Fruit fly (Drosophila melanogaster) whole organism, embryonic: ENCODE measurements around the gene gammaCOP.

Source experiments
- Atf3 ChIP-seq: fragments of 200-800 bp; sonication (Bioruptor generic); optimal IDR thresholded peaks from 3 replicates; lab custom pipeline; 2016; ENCODE audit warnings: missing biosample characterization, missing genetic modification characterization
- BEAF-32 ChIP-seq: fragments of 200-800 bp; sonication (Bioruptor generic); optimal IDR thresholded peaks from 3 replicates; lab custom pipeline; 2017; ENCODE audit warnings: missing biosample characterization, missing genetic modification characterization, mild to moderate bottlenecking, moderate library complexity, missing genetic modification reagents
- CG1233 ChIP-seq: fragments of 200-800 bp; sonication (Bioruptor generic); optimal IDR thresholded peaks from 4 replicates; lab custom pipeline; 2018; ENCODE audit warnings: missing biosample characterization, mild to moderate bottlenecking, missing genetic modification characterization
- CG12769 ChIP-seq: fragments of 200-800 bp; sonication (Bioruptor generic); optimal IDR thresholded peaks from 2 replicates; lab custom pipeline; 2019; ENCODE audit warnings: missing biosample characterization, mild to moderate bottlenecking, missing genetic modification characterization, moderate library complexity
- CG14860 ChIP-seq: fragments of 200-800 bp; sonication (Bioruptor generic); IDR thresholded peaks from 3 replicates; pipeline ENCODE4 v1.3.6; 2022; ENCODE audit warnings: missing biosample characterization, missing genetic modification characterization; ENCODE audit not compliant: partially characterized antibody
- CG1529 ChIP-seq: fragments of 200-800 bp; sonication (Bioruptor generic); optimal IDR thresholded peaks from 3 replicates; lab custom pipeline; 2018; ENCODE audit warnings: missing biosample characterization, missing genetic modification characterization
- CG15601 ChIP-seq: fragments of 200-800 bp; sonication (Bioruptor generic); optimal IDR thresholded peaks from 3 replicates; lab custom pipeline; 2019; ENCODE audit warnings: missing biosample characterization, mild to moderate bottlenecking, missing genetic modification characterization, moderate library complexity
- CG1603 ChIP-seq: fragments of 200-800 bp; sonication (Bioruptor generic); optimal IDR thresholded peaks from 2 replicates; lab custom pipeline; 2019; ENCODE audit warnings: missing biosample characterization, mild to moderate bottlenecking, missing genetic modification characterization, moderate library complexity
- CG17186 ChIP-seq: fragments of 200-800 bp; sonication (Bioruptor generic); optimal IDR thresholded peaks from 3 replicates; lab custom pipeline; 2017; ENCODE audit warnings: missing biosample characterization, missing genetic modification reagents, missing genetic modification characterization
- CG18262 ChIP-seq: fragments of 200-800 bp; optimal IDR thresholded peaks from 3 replicates; lab custom pipeline; 2019; ENCODE audit warnings: missing biosample characterization, mild to moderate bottlenecking, missing genetic modification characterization, moderate library complexity
- CG3281 ChIP-seq: fragments of 200-800 bp; sonication (Bioruptor generic); optimal IDR thresholded peaks from 3 replicates; lab custom pipeline; 2017; ENCODE audit warnings: missing biosample characterization, mild to moderate bottlenecking, missing genetic modification characterization
- CG33213 ChIP-seq: fragments of 200-800 bp; sonication (Bioruptor generic); optimal IDR thresholded peaks from 3 replicates; lab custom pipeline; 2016; ENCODE audit warnings: missing biosample characterization, missing genetic modification characterization
- CG4360 ChIP-seq: fragments of 200-800 bp; sonication (Bioruptor generic); IDR thresholded peaks from 2 replicates; pipeline ENCODE4 v1.3.6; 2022; ENCODE audit warnings: missing biosample characterization, missing genetic modification characterization
- CG4617 ChIP-seq: fragments of 200-800 bp; sonication (Bioruptor generic); optimal IDR thresholded peaks from 3 replicates; lab custom pipeline; 2016; ENCODE audit warnings: missing biosample characterization, missing genetic modification characterization, borderline replicate concordance
- CG4820 ChIP-seq: fragments of 200-800 bp; sonication (Bioruptor generic); optimal IDR thresholded peaks from 3 replicates; lab custom pipeline; 2016; ENCODE audit warnings: missing biosample characterization, missing genetic modification characterization
- CG8359 ChIP-seq: fragments of 200-800 bp; sonication (Bioruptor generic); optimal IDR thresholded peaks from 2 replicates; lab custom pipeline; 2017; ENCODE audit warnings: missing biosample characterization, mild to moderate bottlenecking, missing genetic modification characterization, borderline replicate concordance
- CHES-1-like ChIP-seq: fragments of 200-800 bp; sonication (Bioruptor generic); optimal IDR thresholded peaks from 2 replicates; lab custom pipeline; 2016; ENCODE audit warnings: missing biosample characterization, missing genetic modification characterization
- Camta ChIP-seq: fragments of 200-800 bp; sonication (Bioruptor generic); optimal IDR thresholded peaks from 2 replicates; lab custom pipeline; 2016; ENCODE audit warnings: missing biosample characterization, missing genetic modification characterization
- CkIIα-i1 ChIP-seq: fragments of 200-800 bp; sonication (Bioruptor generic); IDR thresholded peaks from 2 replicates; pipeline ENCODE4 v1.3.6; 2022; ENCODE audit warnings: missing biosample characterization, missing genetic modification characterization
- Dp ChIP-seq: fragments of 200-800 bp; sonication (Bioruptor generic); optimal IDR thresholded peaks from 2 replicates; lab custom pipeline; 2018; ENCODE audit warnings: missing biosample characterization, mild to moderate bottlenecking, missing genetic modification characterization, moderate library complexity
- Elba2 ChIP-seq: fragments of 200-800 bp; sonication (Bioruptor generic); optimal IDR thresholded peaks from 3 replicates; lab custom pipeline; 2016; ENCODE audit warnings: missing biosample characterization, missing genetic modification characterization
- HLH54F ChIP-seq: fragments of 200-800 bp; sonication (Bioruptor generic); optimal IDR thresholded peaks from 3 replicates; lab custom pipeline; 2016; ENCODE audit warnings: missing biosample characterization, missing genetic modification characterization
- HLHmδ ChIP-seq: fragments of 200-800 bp; sonication (Bioruptor generic); optimal IDR thresholded peaks from 2 replicates; lab custom pipeline; 2018; ENCODE audit warnings: missing biosample characterization, mild to moderate bottlenecking, missing genetic modification characterization, moderate library complexity
- HmgZ ChIP-seq: fragments of 200-800 bp; sonication (Bioruptor generic); optimal IDR thresholded peaks from 2 replicates; lab custom pipeline; 2018; ENCODE audit warnings: missing biosample characterization, mild to moderate bottlenecking, missing genetic modification characterization
- Nf-YC ChIP-seq: fragments of 200-800 bp; optimal IDR thresholded peaks from 3 replicates; lab custom pipeline; 2019; ENCODE audit warnings: missing biosample characterization, mild to moderate bottlenecking, missing genetic modification characterization, moderate library complexity
- Oaz ChIP-seq: fragments of 200-800 bp; sonication (Bioruptor generic); IDR thresholded peaks from 2 replicates; pipeline ENCODE4 v1.3.6; 2022; ENCODE audit warnings: missing biosample characterization, missing genetic modification characterization
- Pdp1 ChIP-seq, 2 experiments: fragments of 200-800 bp; sonication (Bioruptor generic); optimal IDR thresholded peaks; 3 replicates each; lab custom pipeline; 2016; ENCODE audit warnings: missing biosample characterization in 2 of 2, missing genetic modification characterization in 2 of 2, mild to moderate bottlenecking in 1 of 2, moderate library complexity in 1 of 2
- Trl ChIP-seq, 3 experiments: fragments of >200 bp in 2 of 3; fragments of 200-800 bp in 1 of 3; sonication (Bioruptor generic) in 1 of 3; optimal IDR thresholded peaks; 2 replicates in 1 of 3; 3 replicates in 2 of 3; lab custom pipeline; 2016 to 2017; ENCODE audit warnings: missing biosample characterization in 1 of 3, missing genetic modification characterization in 1 of 3
- ci ChIP-seq: fragments of 200-800 bp; sonication (Bioruptor generic); IDR thresholded peaks from 3 replicates; pipeline ENCODE4 v1.3.6; 2022; ENCODE audit warnings: missing biosample characterization, missing genetic modification characterization
- crp ChIP-seq, 2 experiments: fragments of 200-800 bp; sonication (Bioruptor generic); optimal IDR thresholded peaks; 2 replicates in 1 of 2; 3 replicates in 1 of 2; lab custom pipeline; 2017; ENCODE audit warnings: missing biosample characterization in 2 of 2, missing genetic modification characterization in 2 of 2, mild to moderate bottlenecking in 1 of 2, moderate library complexity in 1 of 2
- gfzf ChIP-seq: fragments of 200-800 bp; sonication (Bioruptor generic); optimal IDR thresholded peaks from 2 replicates; lab custom pipeline; 2016; ENCODE audit warnings: missing biosample characterization, mild to moderate bottlenecking, missing genetic modification characterization, moderate library complexity
- gro ChIP-seq: fragments of 200-800 bp; sonication (Bioruptor generic); optimal IDR thresholded peaks from 2 replicates; lab custom pipeline; 2016; ENCODE audit warnings: missing biosample characterization, missing genetic modification characterization
- jumu ChIP-seq: fragments of 200-800 bp; sonication (Bioruptor generic); optimal IDR thresholded peaks from 3 replicates; lab custom pipeline; 2016; ENCODE audit warnings: missing biosample characterization, missing genetic modification characterization
- lab ChIP-seq: fragments of 200-800 bp; sonication (Bioruptor generic); optimal IDR thresholded peaks from 3 replicates; lab custom pipeline; 2017; ENCODE audit warnings: missing biosample characterization, missing genetic modification characterization, mild to moderate bottlenecking, moderate library complexity, missing genetic modification reagents
- mam ChIP-seq: fragments of 200-800 bp; sonication (Bioruptor generic); optimal IDR thresholded peaks from 3 replicates; lab custom pipeline; 2016; ENCODE audit warnings: missing biosample characterization, missing genetic modification characterization
- nmo ChIP-seq: fragments of 200-800 bp; sonication (Bioruptor generic); optimal IDR thresholded peaks from 2 replicates; lab custom pipeline; 2018; ENCODE audit warnings: missing biosample characterization, mild to moderate bottlenecking, missing genetic modification characterization, moderate library complexity
- nom ChIP-seq: fragments of 200-800 bp; sonication (Bioruptor generic); optimal IDR thresholded peaks from 2 replicates; lab custom pipeline; 2017; ENCODE audit warnings: missing biosample characterization, missing genetic modification characterization, mild to moderate bottlenecking, moderate library complexity, missing genetic modification reagents
- phol ChIP-seq: fragments of 200-800 bp; sonication (Bioruptor generic); optimal IDR thresholded peaks from 3 replicates; lab custom pipeline; 2018; ENCODE audit warnings: missing biosample characterization, mild to moderate bottlenecking, missing genetic modification characterization, moderate library complexity
- ro ChIP-seq: fragments of 200-800 bp; sonication (Bioruptor generic); IDR thresholded peaks from 2 replicates; pipeline ENCODE4 v1.3.6; 2022; ENCODE audit warnings: missing biosample characterization, missing genetic modification characterization
- run ChIP-seq: fragments of 200-800 bp; sonication (Bioruptor generic); optimal IDR thresholded peaks from 3 replicates; lab custom pipeline; 2018; ENCODE audit warnings: missing biosample characterization, mild to moderate bottlenecking, missing genetic modification characterization
- sd ChIP-seq: fragments of 200-800 bp; sonication (Bioruptor generic); optimal IDR thresholded peaks from 3 replicates; lab custom pipeline; 2018; ENCODE audit warnings: missing biosample characterization, mild to moderate bottlenecking, missing genetic modification characterization, moderate library complexity
- sens ChIP-seq: fragments of 200-800 bp; sonication (Bioruptor generic); peaks from one replicate; lab custom pipeline; 2016; ENCODE audit warnings: missing biosample characterization, missing genetic modification characterization
- stwl ChIP-seq: fragments of 200-800 bp; sonication (Bioruptor generic); optimal IDR thresholded peaks from 3 replicates; lab custom pipeline; 2018; ENCODE audit warnings: missing biosample characterization, mild to moderate bottlenecking, missing genetic modification characterization, moderate library complexity
- zfh2 ChIP-seq: fragments of 200-800 bp; sonication (Bioruptor generic); optimal IDR thresholded peaks from 2 replicates; lab custom pipeline; 2016; ENCODE audit warnings: missing biosample characterization, missing genetic modification characterization

The gammaCOP gene

dm6 chr3R:31609413-31610054 lies 37.6 kb downstream of the gammaCOP start (continued):
- TF ChIP-seq ci (GFP tag; lab: Robert Waterston, UW) = no peak
- TF ChIP-seq nom = peak; percentile 55
- TF ChIP-seq CG1603 = peak; percentile 85
- no peak for TF ChIP-seq Oaz (GFP tag; lab: Robert Waterston, UW)
- no peak for TF ChIP-seq CG14860 (GFP tag; lab: Robert Waterston, UW)
- TF ChIP-seq mam (GFP tag; lab: Kevin White, UChicago) = peak; percentile 32
- peak; percentile 75 for TF ChIP-seq CG12769 (tag; lab: Kevin White, UChicago)
- peak; percentile 4 for TF ChIP-seq Camta (GFP tag; lab: Kevin White, UChicago)
- TF ChIP-seq HLH54F (GFP tag; lab: Kevin White, UChicago) = peak; percentile 11
- TF ChIP-seq stwl (tag; lab: Kevin White, UChicago) = peak; percentile 72
- TF ChIP-seq lab (GFP tag; lab: Kevin White, UChicago) = peak; percentile 67
- TF ChIP-seq run (tag; lab: Kevin White, UChicago) = no peak
- TF ChIP-seq CG1233 = no peak
- peak; percentile 27 for TF ChIP-seq zfh2

dm6 chr3R:31610639-31611594 lies 39.0 kb downstream of the gammaCOP start, which contains the start of gene Med:
TSS of gene Med (plus strand) at chr3R:31611046.
- peak; percentile 58 for TF ChIP-seq BEAF-32 (GFP tag; lab: Kevin White, UChicago)
- no peak for TF ChIP-seq ro
- TF ChIP-seq CkIIα-i1 (GFP tag; lab: Robert Waterston, UW) = no peak
- peak; percentile 49 for TF ChIP-seq CG33213 (GFP tag; lab: Kevin White, UChicago)
- peak; percentile 42 for TF ChIP-seq CG15601 (tag; lab: Kevin White, UChicago)
- TF ChIP-seq nom = peak; percentile 50
- TF ChIP-seq HmgZ = peak; percentile 39
- peak; percentile 63 for TF ChIP-seq CHES-1-like (GFP tag; lab: Kevin White, UChicago)
- peak; percentile 36 for TF ChIP-seq phol
- peak; percentile 22 for TF ChIP-seq jumu (GFP tag; lab: Kevin White, UChicago)
- no peak for TF ChIP-seq CG4360
- peak in 1 of 2 experiments; percentile 86 for TF ChIP-seq Pdp1 (GFP tag; optimal IDR thresholded peaks at IDR 0.05; lab: Kevin White, UChicago)
- TF ChIP-seq stwl (tag; lab: Kevin White, UChicago) = peak; percentile 55
- TF ChIP-seq sens (GFP tag; lab: Kevin White, UChicago) = peak; percentile 85
- peak; percentile 98 for TF ChIP-seq gfzf (GFP tag; lab: Kevin White, UChicago)
- peak; percentile 41 for TF ChIP-seq Nf-YC (tag; lab: Kevin White, UChicago)
- peak; percentile 22 for TF ChIP-seq CG18262 (tag; lab: Kevin White, UChicago)
- TF ChIP-seq Dp (GFP tag; lab: Kevin White, UChicago) = peak; percentile 55
- peak; percentile 31 for TF ChIP-seq gro (GFP tag; lab: Kevin White, UChicago)
- TF ChIP-seq crp (GFP tag; optimal IDR thresholded peaks at IDR 0.05; lab: Kevin White, UChicago) = peak in 1 of 2 experiments; percentile 45
- peak; percentile 9 for TF ChIP-seq CG8359 (GFP tag; lab: Kevin White, UChicago)
- no peak for TF ChIP-seq CG1529 (GFP tag; lab: Kevin White, UChicago)
- no peak for TF ChIP-seq CG4820 (GFP tag; lab: Kevin White, UChicago)
- TF ChIP-seq nmo (GFP tag; lab: Kevin White, UChicago) = peak; percentile 44
- no peak for TF ChIP-seq CG3281 (GFP tag; lab: Kevin White, UChicago)
- TF ChIP-seq sd = peak; percentile 20
- peak in 1 of 2 experiments; percentile 4 for TF ChIP-seq Trl (optimal IDR thresholded peaks at IDR 0.05; lab: Kevin White, UChicago)
- no peak for TF ChIP-seq Trl (GFP tag; optimal IDR thresholded peaks at IDR 0.05; lab: Kevin White, UChicago)
- peak; percentile 76 for TF ChIP-seq Elba2 (GFP tag; lab: Kevin White, UChicago)
- TF ChIP-seq CG4617 (GFP tag; lab: Kevin White, UChicago) = peak; percentile 99
- peak; percentile 73 for TF ChIP-seq CG17186
- no peak for TF ChIP-seq HLHmδ
- TF ChIP-seq Atf3 (GFP tag; lab: Kevin White, UChicago) = no peak
